Worm (Caenorhabditis elegans): ENCODE results near the gene Y6D1A.2.

ce11 chrII:11854749-11855148 lies 35.0 kb upstream of the Y6D1A.2 start:
- TF ChIP-seq F13C5.2 (tag; optimal IDR thresholded peaks at IDR 0.05), result no peak
- TF ChIP-seq hmbx-1 (tag; optimal IDR thresholded peaks at IDR 0.05), result no peak
